Worm (Caenorhabditis elegans): ENCODE data around the gene metl-9.

Gene metl-9

DNA sequence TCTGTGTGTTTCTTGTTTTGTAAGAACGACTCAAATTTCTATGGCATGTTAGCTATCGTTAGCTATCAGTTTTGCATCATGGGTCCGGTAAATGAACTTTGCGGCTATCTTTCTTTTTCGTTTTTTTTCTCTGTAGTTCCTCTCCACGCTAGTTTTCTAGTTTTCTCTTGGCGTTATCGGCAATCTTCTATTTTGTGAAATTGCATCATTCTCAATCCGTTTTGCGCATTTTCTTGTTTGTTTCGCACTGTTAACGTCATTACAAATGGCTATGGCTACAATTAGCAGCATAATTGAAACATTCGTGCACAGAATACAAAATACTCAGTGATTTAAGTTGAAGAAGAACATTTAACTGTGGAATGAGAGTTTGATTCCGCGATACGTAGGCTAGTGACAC, 34.1 kb upstream of the metl-9 start:
- no peak for TF ChIP-seq ceh-43 (GFP tag; optimal IDR thresholded peaks at IDR 0.05)
- TF ChIP-seq ceh-39 (tag; optimal IDR thresholded peaks at IDR 0.05) = no peak
- TF ChIP-seq snpc-4 (tag; optimal IDR thresholded peaks at IDR 0.05) = no peak
- no peak for TF ChIP-seq drap-1 (GFP tag; optimal IDR thresholded peaks at IDR 0.05)
- TF ChIP-seq nhr-237 (tag; optimal IDR thresholded peaks at IDR 0.05) = no peak
- TF ChIP-seq ceh-83 (GFP tag; optimal IDR thresholded peaks at IDR 0.05) = no peak

DNA sequence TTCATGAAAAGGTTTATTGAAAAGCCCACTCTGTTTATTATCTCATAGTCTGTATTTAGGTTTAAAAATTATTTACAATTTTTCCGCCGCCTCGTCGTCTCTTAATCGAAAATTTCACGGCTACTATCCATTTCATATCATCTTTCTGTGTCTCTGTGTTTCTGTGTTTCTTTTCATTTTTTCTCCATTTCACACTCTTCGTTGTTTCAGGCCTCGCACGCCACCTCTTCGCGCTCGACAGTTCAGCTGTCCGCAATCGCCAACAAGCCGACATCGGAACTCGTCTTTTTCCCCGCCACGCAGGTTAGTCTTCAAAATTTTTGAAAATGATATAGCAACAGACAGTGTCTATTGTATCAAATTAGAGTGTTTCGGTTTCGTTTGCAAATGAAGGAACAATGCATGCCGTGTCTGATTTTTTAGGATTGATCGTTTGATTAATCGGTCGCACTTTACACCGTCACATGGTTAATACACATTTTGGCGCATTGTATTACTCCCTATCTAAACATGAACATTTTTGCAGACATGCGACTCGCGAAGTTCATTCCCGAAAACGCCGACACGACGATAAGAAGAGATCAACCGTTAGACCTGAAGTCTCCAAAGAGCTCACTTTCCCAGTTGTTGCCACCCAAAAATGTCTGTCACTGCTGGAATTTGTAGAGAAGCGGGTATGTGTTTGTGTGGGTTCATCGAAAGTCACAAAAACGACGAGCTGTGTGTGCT, 32.1 kb upstream of the metl-9 start:
- TF ChIP-seq elt-1 (tag; optimal IDR thresholded peaks at IDR 0.05; ENCODE audit: borderline replicate concordance, insufficient read depth) (no peak), nhr-76 (tag; optimal IDR thresholded peaks at IDR 0.05) (no peak), unc-62 (GFP tag; optimal IDR thresholded peaks at IDR 0.05) (no peak), mls-2 (tag; optimal IDR thresholded peaks at IDR 0.05) (no peak), unc-39 (tag; optimal IDR thresholded peaks at IDR 0.05) (no peak)

DNA sequence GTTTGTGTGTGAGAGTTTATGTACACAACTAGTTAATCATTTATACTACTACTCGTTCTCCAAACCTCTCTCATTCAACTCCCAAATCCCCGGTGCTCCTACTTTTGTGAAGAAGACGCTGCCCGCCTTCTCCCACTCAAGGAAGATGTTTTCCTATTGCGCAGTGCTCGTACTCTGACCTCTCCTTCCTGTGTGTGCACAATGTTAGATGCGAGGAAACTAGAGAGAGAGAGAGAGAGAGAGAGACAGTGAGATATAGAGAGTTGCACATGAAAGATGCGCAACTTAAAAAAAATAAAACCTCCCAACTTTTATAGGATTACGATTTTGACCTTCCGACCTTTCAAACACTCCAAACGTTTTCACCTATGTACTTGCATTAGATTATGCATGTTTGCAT, 31.6 kb upstream of the metl-9 start:
- TF ChIP-seq unc-62 (GFP tag; optimal IDR thresholded peaks at IDR 0.05) (no peak), ceh-83 (GFP tag; optimal IDR thresholded peaks at IDR 0.05) (no peak), ces-1 (GFP tag; optimal IDR thresholded peaks at IDR 0.05) (peak; percentile 58), pha-4 (tag; optimal IDR thresholded peaks at IDR 0.05) (peak; percentile 20), elt-1 (tag; optimal IDR thresholded peaks at IDR 0.05; ENCODE audit: borderline replicate concordance, insufficient read depth) (no peak), sem-2 (GFP tag; optimal IDR thresholded peaks at IDR 0.05) (no peak), flh-1 (GFP tag; optimal IDR thresholded peaks at IDR 0.05) (no peak), nhr-237 (tag; optimal IDR thresholded peaks at IDR 0.05) (no peak), ceh-43 (GFP tag; optimal IDR thresholded peaks at IDR 0.05) (no peak), snpc-4 (tag; optimal IDR thresholded peaks at IDR 0.05) (no peak), cnd-1 (tag; optimal IDR thresholded peaks at IDR 0.05) (no peak), mls-2 (tag; optimal IDR thresholded peaks at IDR 0.05) (no peak), mab-5 (tag; optimal IDR thresholded peaks at IDR 0.05) (no peak), mep-1 (tag; optimal IDR thresholded peaks at IDR 0.05) (peak; percentile 20), elt-3 (tag; optimal IDR thresholded peaks at IDR 0.05) (no peak), unc-39 (tag; optimal IDR thresholded peaks at IDR 0.05) (no peak), nhr-2 (tag; optimal IDR thresholded peaks at IDR 0.05) (no peak), ztf-11 (tag; optimal IDR thresholded peaks at IDR 0.05) (no peak), nhr-76 (tag; optimal IDR thresholded peaks at IDR 0.05) (no peak), lin-13 (tag; optimal IDR thresholded peaks at IDR 0.05) (no peak), M03D4.4 (tag; optimal IDR thresholded peaks at IDR 0.05) (peak; percentile 14)

DNA sequence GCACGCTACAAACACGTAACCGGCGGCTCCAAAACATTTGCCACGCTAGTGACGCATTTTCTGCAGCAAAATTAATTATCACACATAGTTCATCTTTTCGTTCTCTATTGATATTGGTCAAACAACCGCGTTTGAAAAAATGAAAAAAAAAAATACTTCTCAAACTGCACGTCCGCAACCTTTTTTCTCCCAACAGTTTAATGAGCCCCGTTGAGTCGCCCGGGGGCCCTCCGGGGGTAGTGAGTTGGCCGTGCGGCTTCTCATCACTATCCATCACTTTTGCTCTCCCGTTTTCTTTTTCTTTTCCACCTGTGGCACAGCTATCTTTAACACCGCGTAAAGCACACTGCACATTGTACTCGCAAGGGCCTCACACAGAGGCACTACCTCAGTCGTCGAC, 30.5 kb upstream of the metl-9 start:
- TF ChIP-seq nhr-2 (tag; optimal IDR thresholded peaks at IDR 0.05) (no peak), hlh-1 (tag; optimal IDR thresholded peaks at IDR 0.05) (peak; percentile 41), unc-120 (tag; optimal IDR thresholded peaks at IDR 0.05; ENCODE audit: poor library complexity, severe bottlenecking) (peak; percentile 32), unc-62 (GFP tag; optimal IDR thresholded peaks at IDR 0.05) (no peak)

DNA sequence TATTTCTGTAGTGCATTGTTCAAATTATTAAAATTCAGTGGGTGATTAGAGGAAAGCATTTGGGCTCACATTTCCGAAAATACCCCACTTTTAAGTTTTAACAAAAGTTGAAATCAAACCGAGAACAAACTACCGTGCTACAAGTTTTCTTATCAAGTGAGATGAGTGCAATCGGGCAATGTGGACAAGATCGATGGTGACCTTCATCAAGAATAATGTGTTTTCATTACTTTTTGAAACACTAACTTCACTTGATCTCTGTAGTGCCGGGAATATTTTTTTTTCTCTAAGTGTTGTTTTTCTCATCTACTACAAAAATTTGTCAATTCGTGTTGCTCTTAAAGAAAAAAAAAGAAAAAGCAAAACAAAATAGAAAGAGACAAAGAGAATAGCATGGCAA, 29.9 kb upstream of the metl-9 start:
- no peak for TF ChIP-seq blmp-1 (tag; optimal IDR thresholded peaks at IDR 0.05)
- TF ChIP-seq lin-32 (GFP tag; optimal IDR thresholded peaks at IDR 0.05) = no peak
- no peak for TF ChIP-seq unc-39 (tag; optimal IDR thresholded peaks at IDR 0.05)
- TF ChIP-seq ham-2 (GFP tag; optimal IDR thresholded peaks at IDR 0.05) = no peak
- no peak for TF ChIP-seq nhr-76 (tag; optimal IDR thresholded peaks at IDR 0.05)
- TF ChIP-seq unc-62 (GFP tag; optimal IDR thresholded peaks at IDR 0.05) = no peak
- no peak for TF ChIP-seq zip-8 (tag; optimal IDR thresholded peaks at IDR 0.05)
- no peak for TF ChIP-seq bed-3 (GFP tag; optimal IDR thresholded peaks at IDR 0.05)
- no peak for TF ChIP-seq mab-5 (tag; optimal IDR thresholded peaks at IDR 0.05)
- TF ChIP-seq sptf-1 (tag; optimal IDR thresholded peaks at IDR 0.05) = no peak
- no peak for TF ChIP-seq sem-2 (GFP tag; optimal IDR thresholded peaks at IDR 0.05)
- TF ChIP-seq mep-1 (tag; optimal IDR thresholded peaks at IDR 0.05) = no peak
- TF ChIP-seq unc-120 (tag; optimal IDR thresholded peaks at IDR 0.05; ENCODE audit: poor library complexity, severe bottlenecking) = no peak

Data from whole organism, mixed stage, embryonic.